Worm (Caenorhabditis elegans): Measurements from ENCODE around the gene R148.7.

Gene R148.7

ce11 chrIII:3188564-3188963 lies 9.6 kb downstream of the R148.7 start:
- TF ChIP-seq ceh-27 (GFP tag; optimal IDR thresholded peaks at IDR 0.05) = no peak
- TF ChIP-seq rpc-1 (optimal IDR thresholded peaks at IDR 0.05) = peak; percentile 36
- peak; percentile 66 for TF ChIP-seq rpc-1 (tag; optimal IDR thresholded peaks at IDR 0.05)
- peak; percentile 80 for TF ChIP-seq tbp1 (GFP tag; optimal IDR thresholded peaks at IDR 0.05)
- TF ChIP-seq B0261.1 (tag; optimal IDR thresholded peaks at IDR 0.05) = peak; percentile 54
- TF ChIP-seq ekl-4 (GFP tag; IDR thresholded peaks at IDR 0.05) = no peak

- TF ChIP-seq mxl-1 (tag; optimal IDR thresholded peaks at IDR 0.05) (no peak), him-1 (tag; optimal IDR thresholded peaks at IDR 0.05) (peak; percentile 15), tbp1 (GFP tag; optimal IDR thresholded peaks at IDR 0.05) (peak; percentile 71)
Observed at ce11 chrIII:3185980-3186379, 12.2 kb downstream of the R148.7 start, which contains the start of gene mks-1. Gene mks-1 (plus strand): TSS chrIII:3186280.

ce11 chrIII:3185232-3185631 lies 13.0 kb downstream of the R148.7 start:
- TF ChIP-seq rpc-1 (optimal IDR thresholded peaks at IDR 0.05) = no peak
- peak; percentile 64 for TF ChIP-seq rpc-1 (tag; optimal IDR thresholded peaks at IDR 0.05)
- TF ChIP-seq sea-2 (GFP tag; IDR thresholded peaks at IDR 0.05) = no peak
- peak; percentile 76 for TF ChIP-seq tbp1 (GFP tag; optimal IDR thresholded peaks at IDR 0.05)
- TF ChIP-seq hmg-1.2 (GFP tag; IDR thresholded peaks at IDR 0.05) = 0 out of 2 replicates have a peak, but pooled peaks have one; percentile 20
- peak; percentile 50 for TF ChIP-seq B0261.1 (tag; optimal IDR thresholded peaks at IDR 0.05)
- no peak for TF ChIP-seq Y53G8AR.9 (GFP tag; conservative IDR thresholded peaks at IDR 0.05)

ce11 chrIII:3183377-3183776 lies 14.8 kb downstream of the R148.7 start, which contains the start of gene lmtr-5:
Gene lmtr-5 (plus strand): TSS chrIII:3183677.
- TF ChIP-seq ztf-28 (GFP tag; IDR thresholded peaks at IDR 0.05) = no peak
- TF ChIP-seq rpc-1 (optimal IDR thresholded peaks at IDR 0.05) = no peak
- no peak for TF ChIP-seq rpc-1 (tag; optimal IDR thresholded peaks at IDR 0.05)
- no peak for TF ChIP-seq Y53G8AR.9 (GFP tag; conservative IDR thresholded peaks at IDR 0.05)
- no peak for TF ChIP-seq unc-62 (GFP tag; optimal IDR thresholded peaks at IDR 0.05)
- TF ChIP-seq hsf-1 (GFP tag; IDR thresholded peaks at IDR 0.05) = no peak
- TF ChIP-seq B0336.3 (GFP tag; IDR thresholded peaks at IDR 0.05) = no peak
- no peak for TF ChIP-seq K12H6.12 (tag; optimal IDR thresholded peaks at IDR 0.05)
- no peak for TF ChIP-seq nfyb-1 (GFP tag; IDR thresholded peaks at IDR 0.05)
- no peak for TF ChIP-seq bed-1 (GFP tag; IDR thresholded peaks at IDR 0.05)
- no peak for TF ChIP-seq nhr-90 (tag; optimal IDR thresholded peaks at IDR 0.05)
- no peak for TF ChIP-seq gei-17 (GFP tag; optimal IDR thresholded peaks at IDR 0.05)

ce11 chrIII:3179855-3180254 lies 18.4 kb downstream of the R148.7 start:
- TF ChIP-seq zfh-2 (GFP tag; conservative IDR thresholded peaks at IDR 0.05) (peak; percentile 66), Y56A3A.18 (GFP tag; IDR thresholded peaks at IDR 0.05) (no peak)

- TF ChIP-seq B0336.3 (GFP tag; IDR thresholded peaks at IDR 0.05) (no peak), B0261.1 (tag; optimal IDR thresholded peaks at IDR 0.05) (no peak), attf-5 (GFP tag; optimal IDR thresholded peaks at IDR 0.05) (no peak), efl-1 (GFP tag; optimal IDR thresholded peaks at IDR 0.05) (no peak), unc-130 (GFP tag; optimal IDR thresholded peaks at IDR 0.05) (no peak), Y67H2A.10 (GFP tag; conservative IDR thresholded peaks at IDR 0.05) (no peak), rcor-1 (GFP tag; IDR thresholded peaks at IDR 0.05) (no peak), F52B5.7 (tag; optimal IDR thresholded peaks at IDR 0.05) (no peak), ets-4 (GFP tag; optimal IDR thresholded peaks at IDR 0.05) (no peak), D2030.7 (GFP tag; IDR thresholded peaks at IDR 0.05) (no peak), B0019.2 (GFP tag; conservative IDR thresholded peaks at IDR 0.05) (no peak), zfh-2 (GFP tag; conservative IDR thresholded peaks at IDR 0.05) (peak; percentile 69), F39B2.1 (GFP tag; IDR thresholded peaks at IDR 0.05) (no peak), pha-4 (tag; optimal IDR thresholded peaks at IDR 0.05) (no peak), egl-44 (GFP tag; IDR thresholded peaks at IDR 0.05) (no peak), snpc-4 (GFP tag; optimal IDR thresholded peaks at IDR 0.05) (no peak), snpc-4 (tag; optimal IDR thresholded peaks at IDR 0.05) (no peak), ceh-40 (GFP tag; IDR thresholded peaks at IDR 0.05) (no peak), ceh-91 (GFP tag; IDR thresholded peaks at IDR 0.05) (no peak), dox-1 (GFP tag; IDR thresholded peaks at IDR 0.05) (0 out of 2 replicates have a peak, but pooled peaks have one; percentile 28), akir-1 (GFP tag; optimal IDR thresholded peaks at IDR 0.05) (no peak), tbp1 (GFP tag; optimal IDR thresholded peaks at IDR 0.05) (no peak), hmg-20 (GFP tag; IDR thresholded peaks at IDR 0.05) (no peak)
Observed at ce11 chrIII:3176775-3177174, 21.4 kb downstream of the R148.7 start.
